Worm (Caenorhabditis elegans): Measurements from ENCODE around the gene F08F8.7.
A peak's percentile ranks its signal among the peaks of the same experiment; 100 is the strongest.

Gene F08F8.7

ce11 chrIII:7331671-7332070, 15.3 kb downstream of the F08F8.7 start:
- no peak for TF ChIP-seq ceh-91 (GFP tag; IDR thresholded peaks at IDR 0.05)
- no peak for TF ChIP-seq atf-7 (tag; optimal IDR thresholded peaks at IDR 0.05)
- TF ChIP-seq mcd-1 (GFP tag; IDR thresholded peaks at IDR 0.05), result no peak
- TF ChIP-seq madf-8 (GFP tag; conservative IDR thresholded peaks at IDR 0.05), result no peak
- no peak for TF ChIP-seq dpl-1 (GFP tag; optimal IDR thresholded peaks at IDR 0.05)
- no peak for TF ChIP-seq ama-1 (optimal IDR thresholded peaks at IDR 0.05)
- no peak for TF ChIP-seq ama-1 (GFP tag; optimal IDR thresholded peaks at IDR 0.05)
- no peak for TF ChIP-seq zim-3 (tag; optimal IDR thresholded peaks at IDR 0.05)
- no peak for TF ChIP-seq unc-62 (GFP tag; optimal IDR thresholded peaks at IDR 0.05)
- no peak for TF ChIP-seq ztf-28 (GFP tag; IDR thresholded peaks at IDR 0.05)
- no peak for TF ChIP-seq nhr-90 (tag; optimal IDR thresholded peaks at IDR 0.05)
- TF ChIP-seq lin-54 (GFP tag; optimal IDR thresholded peaks at IDR 0.05), result no peak
- no peak for TF ChIP-seq aptf-2 (GFP tag; conservative IDR thresholded peaks at IDR 0.05)
- TF ChIP-seq nhr-80 (tag; optimal IDR thresholded peaks at IDR 0.05), result no peak
- no peak for TF ChIP-seq tbp1 (GFP tag; optimal IDR thresholded peaks at IDR 0.05)
- no peak for TF ChIP-seq hlh-12 (tag; optimal IDR thresholded peaks at IDR 0.05)
- TF ChIP-seq ceh-27 (GFP tag; optimal IDR thresholded peaks at IDR 0.05), result no peak
- no peak for TF ChIP-seq B0035.1 (tag; optimal IDR thresholded peaks at IDR 0.05)
- no peak for TF ChIP-seq zfh-2 (GFP tag; conservative IDR thresholded peaks at IDR 0.05)

DNA sequence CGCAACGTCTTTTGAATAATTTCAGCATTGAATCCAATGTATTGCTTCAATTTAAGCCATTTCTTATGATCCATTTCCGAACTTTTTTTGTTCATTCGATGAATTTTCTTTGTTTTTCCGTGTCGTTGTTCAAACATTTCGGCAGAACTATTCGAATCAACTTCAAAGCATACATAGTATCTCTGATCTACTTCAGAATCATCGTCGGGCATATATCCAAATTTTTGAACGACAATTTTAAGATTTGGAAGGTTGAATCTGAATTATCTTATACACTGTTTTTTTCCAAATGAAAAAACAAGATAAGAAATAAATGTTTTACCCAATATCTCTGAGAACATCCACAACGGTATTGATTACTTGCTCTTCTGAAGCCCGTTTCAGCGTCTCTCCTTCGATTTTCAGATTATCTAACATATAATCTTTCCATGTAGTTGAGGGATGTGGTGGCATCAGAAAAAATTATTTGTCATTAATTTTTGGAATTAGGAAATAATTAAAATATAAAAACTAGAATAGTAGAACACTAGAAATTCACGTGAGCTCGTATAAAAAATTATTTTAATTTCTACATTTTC, 17.7 kb downstream of the F08F8.7 start, which contains the start of gene lab-2:
TSS of gene lab-2 (minus strand) at position 453 of the 578 bp plus-strand sequence.
- TF ChIP-seq nfyb-1 (GFP tag; IDR thresholded peaks at IDR 0.05) (peak; percentile 72; the same call in 1 of the 2 replicates), Y56A3A.18 (GFP tag; IDR thresholded peaks at IDR 0.05) (peak; percentile 65; the same call in 1 of the 2 replicates), snpc-4 (GFP tag; optimal IDR thresholded peaks at IDR 0.05) (no peak), snpc-4 (tag; optimal IDR thresholded peaks at IDR 0.05) (no peak), pha-4 (tag; optimal IDR thresholded peaks at IDR 0.05) (no peak), athp-1 (tag; optimal IDR thresholded peaks at IDR 0.05) (peak; percentile 78), repo-1 (tag; optimal IDR thresholded peaks at IDR 0.05) (peak; percentile 67), ceh-40 (GFP tag; IDR thresholded peaks at IDR 0.05) (no peak), lin-54 (GFP tag; optimal IDR thresholded peaks at IDR 0.05) (peak; percentile 10), ama-1 (optimal IDR thresholded peaks at IDR 0.05) (peak; percentile 51), ama-1 (GFP tag; optimal IDR thresholded peaks at IDR 0.05) (no peak), Y53G8AR.9 (GFP tag; conservative IDR thresholded peaks at IDR 0.05) (peak; percentile 53; the same call in 1 of the 2 replicates), lin-40 (tag; optimal IDR thresholded peaks at IDR 0.05) (peak; percentile 18), ZK185.1 (tag; optimal IDR thresholded peaks at IDR 0.05; ENCODE audit: poor library complexity, severe bottlenecking) (no peak), chd-7 (tag; optimal IDR thresholded peaks at IDR 0.05) (peak; percentile 52), let-526 (GFP tag; IDR thresholded peaks at IDR 0.05) (0 out of 2 replicates have a peak, but pooled peaks have one; percentile 9), B0336.3 (GFP tag; IDR thresholded peaks at IDR 0.05) (peak; percentile 71), madf-6 (GFP tag; IDR thresholded peaks at IDR 0.05) (0 out of 2 replicates have a peak, but pooled peaks have one; percentile 34), T26A5.8 (tag; optimal IDR thresholded peaks at IDR 0.05) (no peak), C06A6.2 (GFP tag; conservative IDR thresholded peaks at IDR 0.05) (0 out of 2 replicates have a peak, but pooled peaks have one; percentile 10), F52B5.7 (tag; optimal IDR thresholded peaks at IDR 0.05) (peak; percentile 67), atf-7 (tag; optimal IDR thresholded peaks at IDR 0.05) (peak; percentile 27), aptf-2 (GFP tag; conservative IDR thresholded peaks at IDR 0.05) (no peak), Y95B8A.8 (GFP tag; IDR thresholded peaks at IDR 0.05) (0 out of 2 replicates have a peak, but pooled peaks have one; percentile 8), zim-3 (tag; optimal IDR thresholded peaks at IDR 0.05) (peak; percentile 17), lsy-27 (tag; optimal IDR thresholded peaks at IDR 0.05; ENCODE audit: borderline replicate concordance, insufficient read depth) (no peak), cebp-1 (GFP tag; IDR thresholded peaks at IDR 0.05) (no peak), cebp-1 (tag; optimal IDR thresholded peaks at IDR 0.05) (peak; percentile 33), B0035.1 (tag; optimal IDR thresholded peaks at IDR 0.05) (peak; percentile 26), F57C9.4 (tag; optimal IDR thresholded peaks at IDR 0.05) (peak; percentile 70), somi-1 (GFP tag; optimal IDR thresholded peaks at IDR 0.05) (no peak), dpff-1 (tag; optimal IDR thresholded peaks at IDR 0.05) (peak; percentile 40), F33H1.4 (GFP tag; IDR thresholded peaks at IDR 0.05) (no peak), fkh-3 (tag; optimal IDR thresholded peaks at IDR 0.05) (peak; percentile 27), tbp1 (GFP tag; optimal IDR thresholded peaks at IDR 0.05) (no peak)

Data from whole organism, young adult.